Worm (Caenorhabditis elegans) whole organism, young adult: ENCODE results near the gene cest-2.2.
"Not testable (repeated sequence)": the region's sequence is repeated elsewhere in the genome, so short reads cannot be mapped to it uniquely, and the experiment has no call there.

Experiments used
- C06A6.2 ChIP-seq: fragments of 200-800 bp; sonication (Bioruptor generic); conservative IDR thresholded peaks from 2 replicates; pipeline ENCODE4 v1.3.6; 2022; ENCODE audit warnings: missing genetic modification characterization, missing compliant biosample characterization
- D2030.7 ChIP-seq: fragments of 200-800 bp; sonication (Bioruptor generic); IDR thresholded peaks from 2 replicates; pipeline ENCODE4 v1.3.6; 2022; ENCODE audit warnings: missing genetic modification reagents, missing genetic modification characterization, missing compliant biosample characterization
- Y95B8A.8 ChIP-seq: fragments of 200-800 bp; sonication (Bioruptor generic); IDR thresholded peaks from 2 replicates; pipeline ENCODE4 v1.3.6; 2022; ENCODE audit warnings: missing genetic modification reagents, missing genetic modification characterization, missing compliant biosample characterization
- ama-1 ChIP-seq, 3 experiments: fragments of 150-350 bp in 1 of 3; sonication (generic microtip) in 2 of 3; optimal IDR thresholded peaks; 2 replicates each; lab custom pipeline; 2014 to 2018; ENCODE audit warnings: missing biosample characterization in 2 of 3, missing genetic modification characterization in 2 of 3, missing genetic modification reagents in 2 of 3
- aptf-2 ChIP-seq: fragments of 200-800 bp; sonication (Bioruptor generic); conservative IDR thresholded peaks from 2 replicates; pipeline ENCODE4 v1.3.6; 2022; ENCODE audit warnings: missing genetic modification reagents, missing genetic modification characterization, missing compliant biosample characterization
- nfya-1 ChIP-seq: sonication (generic microtip); optimal IDR thresholded peaks from 2 replicates; lab custom pipeline; 2017; ENCODE audit warnings: antibody characterized with exemption, missing compliant biosample characterization, missing genetic modification characterization, borderline replicate concordance; ENCODE audit not compliant: insufficient read depth
- sea-2 ChIP-seq: fragments of 200-800 bp; sonication (Bioruptor generic); IDR thresholded peaks from 2 replicates; pipeline ENCODE4 v1.3.6; 2022; ENCODE audit warnings: missing genetic modification characterization, missing compliant biosample characterization
- snpc-4 ChIP-seq, 5 experiments: fragments of 150-350 bp in 1 of 5; sonication (generic microtip) in 4 of 5; optimal IDR thresholded peaks; 2 replicates each; lab custom pipeline; 2014 to 2018; ENCODE audit warnings: missing genetic modification characterization in 5 of 5, missing biosample characterization in 3 of 5, antibody characterized with exemption in 2 of 5, mild to moderate bottlenecking in 2 of 5, missing compliant biosample characterization in 2 of 5, missing genotype in 2 of 5, moderate library complexity in 2 of 5, missing genetic modification reagents in 1 of 5
- tbx-9 ChIP-seq: sonication (generic microtip); optimal IDR thresholded peaks from 2 replicates; lab custom pipeline; 2016; ENCODE audit warnings: borderline replicate concordance, missing genetic modification characterization, inconsistent platforms, missing compliant biosample characterization
- tlf-1 ChIP-seq: fragments of 200-800 bp; sonication (Bioruptor generic); optimal IDR thresholded peaks from 2 replicates; lab custom pipeline; 2018; ENCODE audit warnings: mild to moderate bottlenecking, missing genetic modification characterization, missing compliant biosample characterization
- ztf-22 ChIP-seq: fragments of 200-800 bp; sonication (Bioruptor generic); optimal IDR thresholded peaks from 2 replicates; lab custom pipeline; 2018; ENCODE audit warnings: mild to moderate bottlenecking, missing genetic modification characterization, moderate library complexity, missing compliant biosample characterization

DNA sequence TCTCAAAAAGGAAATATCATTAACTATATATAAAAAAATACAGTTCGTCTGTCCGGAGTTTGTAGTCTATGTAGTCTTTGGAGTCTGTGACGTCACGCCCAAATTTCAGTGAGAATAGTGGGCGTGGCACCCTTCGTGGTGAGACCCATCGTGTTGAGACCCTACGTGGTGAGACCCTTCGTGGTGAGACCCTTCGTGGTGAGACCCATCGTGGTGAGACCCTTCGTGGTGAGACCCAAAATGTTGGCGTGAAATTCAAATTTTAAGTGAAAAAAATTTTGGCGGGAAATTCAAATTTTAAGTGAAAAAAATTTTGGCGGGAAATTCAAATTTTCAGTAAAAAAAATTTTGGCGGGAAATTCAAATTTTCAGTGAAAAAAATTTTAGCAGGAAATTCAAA, 51.0 kb downstream of the cest-2.2 start:
- not testable (repeated sequence) for TF ChIP-seq C06A6.2 (GFP tag; lab: Robert Waterston, UW); snpc-4 (GFP tag; optimal IDR thresholded peaks at IDR 0.05; lab: Kevin White, UChicago); snpc-4 (tag; optimal IDR thresholded peaks at IDR 0.05; lab: Kevin White, UChicago); Y95B8A.8; ztf-22 (GFP tag; lab: Kevin White, UChicago); D2030.7 (GFP tag; lab: Robert Waterston, UW); nfya-1; tbx-9 (tag; lab: Kevin White, UChicago); aptf-2 (GFP tag; lab: Robert Waterston, UW); ama-1 (optimal IDR thresholded peaks at IDR 0.05; lab: Kevin White, UChicago); ama-1 (GFP tag; optimal IDR thresholded peaks at IDR 0.05; lab: Kevin White, UChicago); tlf-1 (GFP tag; lab: Kevin White, UChicago); sea-2 (GFP tag; lab: Robert Waterston, UW)
